Fruit fly (Drosophila melanogaster) Kc167 (cell line): ENCODE data around the gene atl.

Experiments used
- Sin3A ChIP-seq: fragments of >200 bp; optimal IDR thresholded peaks from 2 replicates; lab custom pipeline; 2018; ENCODE audit warnings: missing external identifiers
- h ChIP-seq: fragments of >200 bp; optimal IDR thresholded peaks from 3 replicates; lab custom pipeline; 2018; ENCODE audit warnings: missing external identifiers
- insv ChIP-seq: fragments of >200 bp; optimal IDR thresholded peaks from 3 replicates; lab custom pipeline; 2018; ENCODE audit warnings: missing external identifiers
- psq ChIP-seq: fragments of >200 bp; optimal IDR thresholded peaks from 2 replicates; lab custom pipeline; 2017; ENCODE audit warnings: missing external identifiers
- ttk ChIP-seq: sonication (Bioruptor generic); optimal IDR thresholded peaks from 2 replicates; lab custom pipeline; 2017; ENCODE audit warnings: missing external identifiers

DNA sequence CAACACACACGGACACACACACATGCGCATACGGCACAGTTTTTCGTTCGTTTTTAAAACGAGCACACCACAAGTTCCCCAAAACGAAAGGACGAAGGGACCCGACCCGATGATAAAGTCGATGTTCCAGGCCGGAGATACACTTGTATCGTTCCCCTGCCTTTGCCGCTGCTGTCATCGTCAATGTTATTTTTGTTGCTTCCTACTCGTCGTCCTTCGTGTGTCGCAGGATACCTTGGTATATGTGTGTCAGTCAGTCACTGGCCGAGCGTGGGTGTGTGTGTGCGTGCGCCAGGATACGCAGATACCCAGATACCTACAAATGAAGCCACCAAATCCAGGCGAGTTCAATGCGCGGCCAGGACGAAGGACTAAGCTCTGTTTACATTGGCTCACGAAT is 37.6 kb downstream of the atl start:
- no peak for TF ChIP-seq psq (lab: Kevin White, UChicago)
- no peak for TF ChIP-seq Sin3A (lab: Kevin White, UChicago)
- TF ChIP-seq insv (lab: Kevin White, UChicago), result no peak
- TF ChIP-seq ttk, result no peak
- TF ChIP-seq h (lab: Kevin White, UChicago), result no peak
